Worm (Caenorhabditis elegans) whole organism, L2 larva: ENCODE data around the gene T07C12.10.

Experiments
- C34F6.9 ChIP-seq: fragments of 150-350 bp; optimal IDR thresholded peaks from 2 replicates; lab custom pipeline; 2014; ENCODE audit warnings: missing biosample characterization, missing genetic modification characterization
- alr-1 ChIP-seq: fragments of 150-350 bp; optimal IDR thresholded peaks from 2 replicates; lab custom pipeline; 2014; ENCODE audit warnings: missing biosample characterization, missing genetic modification characterization
- blmp-1 ChIP-seq: sonication (generic microtip); optimal IDR thresholded peaks from 2 replicates; lab custom pipeline; 2017; ENCODE audit warnings: missing genetic modification characterization, mild to moderate bottlenecking, missing compliant biosample characterization, antibody characterized with exemption, moderate library complexity; ENCODE audit not compliant: insufficient read depth
- ceh-82 ChIP-seq: fragments of 150-350 bp; optimal IDR thresholded peaks from 2 replicates; lab custom pipeline; 2014; ENCODE audit warnings: missing biosample characterization, missing genetic modification characterization
- elt-3 ChIP-seq: sonication (generic microtip); optimal IDR thresholded peaks from 2 replicates; lab custom pipeline; 2017; ENCODE audit warnings: missing biosample characterization, missing genetic modification characterization
- lin-13 ChIP-seq: fragments of 150-350 bp; optimal IDR thresholded peaks from 2 replicates; lab custom pipeline; 2014; ENCODE audit warnings: missing biosample characterization, missing genetic modification reagents, missing genetic modification characterization
- lin-39 ChIP-seq: fragments of 150-350 bp; optimal IDR thresholded peaks from 2 replicates; lab custom pipeline; 2014; ENCODE audit warnings: missing biosample characterization, missing genetic modification reagents, missing genetic modification characterization
- nhr-11 ChIP-seq: fragments of 150-350 bp; optimal IDR thresholded peaks from 2 replicates; lab custom pipeline; 2014; ENCODE audit warnings: missing biosample characterization, missing genetic modification characterization
- nhr-12 ChIP-seq: fragments of 150-350 bp; optimal IDR thresholded peaks from 2 replicates; lab custom pipeline; 2014; ENCODE audit warnings: missing biosample characterization, missing genetic modification characterization
- nhr-237 ChIP-seq: fragments of 150-350 bp; optimal IDR thresholded peaks from 2 replicates; lab custom pipeline; 2014; ENCODE audit warnings: missing biosample characterization, missing genetic modification characterization
- skn-1 ChIP-seq: sonication (generic microtip); optimal IDR thresholded peaks from 2 replicates; lab custom pipeline; 2017; ENCODE audit warnings: missing biosample characterization, missing genetic modification characterization
- unc-39 ChIP-seq: fragments of 150-350 bp; optimal IDR thresholded peaks from 2 replicates; lab custom pipeline; 2014; ENCODE audit warnings: missing biosample characterization, missing genetic modification characterization
- zag-1 ChIP-seq: fragments of 150-350 bp; optimal IDR thresholded peaks from 2 replicates; lab custom pipeline; 2014; ENCODE audit warnings: missing biosample characterization, missing genetic modification characterization

ce11 chrV:9982568-9982967 lies 22.3 kb upstream of the T07C12.10 start, which contains the start of gene C27H6.9:
- TF ChIP-seq skn-1 (tag; lab: Kevin White, UChicago) (no peak), unc-39 (tag; lab: Kevin White, UChicago) (no peak), zag-1 (tag; lab: Kevin White, UChicago) (no peak), ceh-82 (tag; lab: Kevin White, UChicago) (no peak), alr-1 (no peak), C34F6.9 (tag; lab: Kevin White, UChicago) (no peak), nhr-237 (tag; lab: Kevin White, UChicago) (no peak), nhr-12 (tag; lab: Kevin White, UChicago) (no peak), blmp-1 (tag; lab: Kevin White, UChicago) (no peak), lin-13 (GFP tag; lab: Kevin White, UChicago) (no peak), nhr-11 (no peak), lin-39 (no peak), elt-3 (no peak)
